Fruit fly (Drosophila melanogaster) whole organism, embryonic: ENCODE measurements around the gene Fas2.

Source experiments
- ATbp ChIP-seq: fragments of 200-800 bp; sonication (Bioruptor generic); optimal IDR thresholded peaks from 2 replicates; lab custom pipeline; 2017; ENCODE audit warnings: missing biosample characterization, mild to moderate bottlenecking, missing genetic modification characterization, missing genetic modification reagents
- CG10462 ChIP-seq: fragments of 200-800 bp; sonication (Bioruptor generic); optimal IDR thresholded peaks from 2 replicates; lab custom pipeline; 2016; ENCODE audit warnings: missing biosample characterization, missing genetic modification characterization
- CG10979 ChIP-seq: fragments of 200-800 bp; sonication (Bioruptor generic); optimal IDR thresholded peaks from 2 replicates; lab custom pipeline; 2018; ENCODE audit warnings: missing biosample characterization, mild to moderate bottlenecking, missing genetic modification characterization, moderate library complexity
- CG11247 ChIP-seq: fragments of 200-800 bp; sonication (Bioruptor generic); IDR thresholded peaks from 2 replicates; pipeline ENCODE4 v1.3.6; 2022; ENCODE audit warnings: missing biosample characterization, missing genetic modification characterization
- CG12104 ChIP-seq: fragments of 200-800 bp; sonication (Bioruptor generic); optimal IDR thresholded peaks from 3 replicates; lab custom pipeline; 2016; ENCODE audit warnings: missing biosample characterization, missing genetic modification characterization
- CG12219 ChIP-seq: fragments of 200-800 bp; sonication (Bioruptor generic); optimal IDR thresholded peaks from 3 replicates; lab custom pipeline; 2018; ENCODE audit warnings: missing biosample characterization, mild to moderate bottlenecking, missing genetic modification characterization
- CG12299 ChIP-seq: fragments of 200-800 bp; sonication (Bioruptor generic); optimal IDR thresholded peaks from 2 replicates; lab custom pipeline; 2018; ENCODE audit warnings: missing biosample characterization, mild to moderate bottlenecking, missing genetic modification characterization
- CG12391 ChIP-seq: fragments of 200-800 bp; sonication (Bioruptor generic); optimal IDR thresholded peaks from 3 replicates; lab custom pipeline; 2018; ENCODE audit warnings: missing biosample characterization, mild to moderate bottlenecking, missing genetic modification characterization, moderate library complexity
- CG13296 ChIP-seq: fragments of 200-800 bp; sonication (Bioruptor generic); optimal IDR thresholded peaks from 3 replicates; lab custom pipeline; 2018; ENCODE audit warnings: missing biosample characterization, mild to moderate bottlenecking, missing genetic modification characterization
- CG14050 ChIP-seq: fragments of 200-800 bp; sonication (Bioruptor generic); IDR thresholded peaks from 3 replicates; pipeline ENCODE4 v1.3.6; 2022; ENCODE audit warnings: missing biosample characterization, missing genetic modification characterization
- CG14710 ChIP-seq: fragments of 200-800 bp; sonication (Bioruptor generic); optimal IDR thresholded peaks from 3 replicates; lab custom pipeline; 2019; ENCODE audit warnings: missing biosample characterization, mild to moderate bottlenecking, missing genetic modification characterization, moderate library complexity
- CG15073 ChIP-seq: fragments of 200-800 bp; sonication (Bioruptor generic); optimal IDR thresholded peaks from 2 replicates; lab custom pipeline; 2016; ENCODE audit warnings: missing biosample characterization, missing genetic modification characterization
- CG15696 ChIP-seq: fragments of 200-800 bp; sonication (Bioruptor generic); optimal IDR thresholded peaks from 2 replicates; lab custom pipeline; 2019; ENCODE audit warnings: missing biosample characterization, mild to moderate bottlenecking, missing genetic modification characterization, moderate library complexity
- CG17385 ChIP-seq: fragments of 200-800 bp; sonication (Bioruptor generic); optimal IDR thresholded peaks from 3 replicates; lab custom pipeline; 2018; ENCODE audit warnings: missing biosample characterization, mild to moderate bottlenecking, missing genetic modification characterization
- CG17912 ChIP-seq: fragments of 200-800 bp; sonication (Bioruptor generic); optimal IDR thresholded peaks from 2 replicates; lab custom pipeline; 2018; ENCODE audit warnings: missing biosample characterization, mild to moderate bottlenecking, missing genetic modification characterization
- CG18764 ChIP-seq: fragments of 200-800 bp; sonication (Bioruptor generic); optimal IDR thresholded peaks from 3 replicates; lab custom pipeline; 2016; ENCODE audit warnings: missing biosample characterization, missing genetic modification characterization
- CG2116 ChIP-seq: fragments of 200-800 bp; sonication (Bioruptor generic); optimal IDR thresholded peaks from 3 replicates; lab custom pipeline; 2018; ENCODE audit warnings: missing biosample characterization, mild to moderate bottlenecking, missing genetic modification characterization
- CG2120 ChIP-seq: fragments of 200-800 bp; sonication (Bioruptor generic); optimal IDR thresholded peaks from 3 replicates; lab custom pipeline; 2016; ENCODE audit warnings: missing biosample characterization, missing genetic modification characterization
- CG2678 ChIP-seq: fragments of 200-800 bp; sonication (Bioruptor generic); optimal IDR thresholded peaks from 3 replicates; lab custom pipeline; 2019; ENCODE audit warnings: missing biosample characterization, mild to moderate bottlenecking, missing genetic modification characterization, moderate library complexity
- CG30403 ChIP-seq: fragments of 200-800 bp; sonication (Bioruptor generic); optimal IDR thresholded peaks from 3 replicates; lab custom pipeline; 2016; ENCODE audit warnings: missing biosample characterization, missing genetic modification characterization
- CG31224 ChIP-seq: fragments of 200-800 bp; sonication (Bioruptor generic); IDR thresholded peaks from 2 replicates; pipeline ENCODE4 v1.3.6; 2022; ENCODE audit warnings: missing biosample characterization, missing genetic modification characterization
- CG3163 ChIP-seq: fragments of 200-800 bp; sonication (Bioruptor generic); optimal IDR thresholded peaks from 3 replicates; lab custom pipeline; 2016; ENCODE audit warnings: missing biosample characterization, missing genetic modification characterization
- CG32532 ChIP-seq: fragments of 200-800 bp; sonication (Bioruptor generic); IDR thresholded peaks from 2 replicates; pipeline ENCODE4 v1.3.6; 2022; ENCODE audit warnings: missing biosample characterization, missing genetic modification characterization
- CG4328 ChIP-seq: fragments of 200-800 bp; sonication (Bioruptor generic); optimal IDR thresholded peaks from 3 replicates; lab custom pipeline; 2017; ENCODE audit warnings: missing biosample characterization, missing genetic modification reagents, missing genetic modification characterization
- CG5953 ChIP-seq: fragments of 200-800 bp; sonication (Bioruptor generic); IDR thresholded peaks from 2 replicates; pipeline ENCODE4 v1.3.6; 2022; ENCODE audit warnings: missing biosample characterization, missing genetic modification characterization
- CG8359 ChIP-seq: fragments of 200-800 bp; sonication (Bioruptor generic); optimal IDR thresholded peaks from 2 replicates; lab custom pipeline; 2017; ENCODE audit warnings: missing biosample characterization, mild to moderate bottlenecking, missing genetic modification characterization, borderline replicate concordance
- CG8924 ChIP-seq: fragments of 200-800 bp; optimal IDR thresholded peaks from 3 replicates; lab custom pipeline; 2019; ENCODE audit warnings: missing biosample characterization, mild to moderate bottlenecking, missing genetic modification characterization, moderate library complexity
- CrebB ChIP-seq: fragments of 200-800 bp; sonication (Bioruptor generic); optimal IDR thresholded peaks from 3 replicates; lab custom pipeline; 2018; ENCODE audit warnings: missing biosample characterization, mild to moderate bottlenecking, missing genetic modification characterization
- Dad ChIP-seq: fragments of 200-800 bp; sonication (Bioruptor generic); optimal IDR thresholded peaks from 3 replicates; lab custom pipeline; 2016; ENCODE audit warnings: missing biosample characterization, missing genetic modification characterization
- Dfd ChIP-seq, 2 experiments: fragments of >200 bp; optimal IDR thresholded peaks; 2 replicates each; lab custom pipeline; 2017; ENCODE audit warnings: missing biosample characterization in 2 of 2, missing genetic modification characterization in 2 of 2
- Hmr ChIP-seq: fragments of 200-800 bp; sonication (Bioruptor generic); optimal IDR thresholded peaks from 3 replicates; lab custom pipeline; 2017; ENCODE audit warnings: mild to moderate bottlenecking, missing biosample characterization, missing genetic modification reagents, missing genetic modification characterization
- Hr39 ChIP-seq: fragments of >200 bp; optimal IDR thresholded peaks from 2 replicates; lab custom pipeline; 2017
- Lpt ChIP-seq: fragments of >200 bp; optimal IDR thresholded peaks from 2 replicates; lab custom pipeline; 2018; ENCODE audit warnings: missing biosample characterization, missing genetic modification characterization
- NK7.1 ChIP-seq: fragments of 200-800 bp; sonication (Bioruptor generic); optimal IDR thresholded peaks from 3 replicates; lab custom pipeline; 2016; ENCODE audit warnings: missing biosample characterization, missing genetic modification characterization
- Spps ChIP-seq: fragments of 200-800 bp; sonication (Bioruptor generic); optimal IDR thresholded peaks from 2 replicates; lab custom pipeline; 2018; ENCODE audit warnings: missing biosample characterization, mild to moderate bottlenecking, missing genetic modification characterization
- Trl ChIP-seq, 3 experiments: fragments of >200 bp in 2 of 3; fragments of 200-800 bp in 1 of 3; sonication (Bioruptor generic) in 1 of 3; optimal IDR thresholded peaks; 2 replicates in 1 of 3; 3 replicates in 2 of 3; lab custom pipeline; 2016 to 2017; ENCODE audit warnings: missing biosample characterization in 1 of 3, missing genetic modification characterization in 1 of 3
- bbx ChIP-seq: fragments of 200-800 bp; sonication (Bioruptor generic); IDR thresholded peaks from 2 replicates; pipeline ENCODE4 v1.3.6; 2022; ENCODE audit warnings: missing biosample characterization, missing genetic modification characterization; ENCODE audit not compliant: partially characterized antibody
- bigmax ChIP-seq: fragments of 200-800 bp; sonication (Bioruptor generic); optimal IDR thresholded peaks from 2 replicates; lab custom pipeline; 2018; ENCODE audit warnings: missing biosample characterization, mild to moderate bottlenecking, missing genetic modification characterization
- corto ChIP-seq: fragments of 200-800 bp; sonication (Bioruptor generic); optimal IDR thresholded peaks from 2 replicates; lab custom pipeline; 2016; ENCODE audit warnings: missing biosample characterization, mild to moderate bottlenecking, missing genetic modification characterization, moderate library complexity
- gcm ChIP-seq: fragments of 200-800 bp; sonication (Bioruptor generic); optimal IDR thresholded peaks from 2 replicates; lab custom pipeline; 2019; ENCODE audit warnings: missing biosample characterization, mild to moderate bottlenecking, missing genetic modification characterization, moderate library complexity
- hbn ChIP-seq: fragments of 200-800 bp; sonication (Bioruptor generic); IDR thresholded peaks from 2 replicates; pipeline ENCODE4 v1.3.6; 2022; ENCODE audit warnings: missing biosample characterization, missing genetic modification characterization; ENCODE audit not compliant: partially characterized antibody
- nerfin-1 ChIP-seq: fragments of 200-800 bp; sonication (Bioruptor generic); optimal IDR thresholded peaks from 3 replicates; lab custom pipeline; 2019; ENCODE audit warnings: missing biosample characterization, mild to moderate bottlenecking, missing genetic modification characterization, moderate library complexity
- org-1 ChIP-seq: fragments of 200-800 bp; sonication (Bioruptor generic); optimal IDR thresholded peaks from 2 replicates; lab custom pipeline; 2017; ENCODE audit warnings: missing biosample characterization, missing genetic modification characterization
- slou ChIP-seq: fragments of 200-800 bp; sonication (Bioruptor generic); optimal IDR thresholded peaks from 3 replicates; lab custom pipeline; 2016; ENCODE audit warnings: missing biosample characterization, missing genetic modification characterization
- stc ChIP-seq: fragments of 200-800 bp; sonication (Bioruptor generic); IDR thresholded peaks from 2 replicates; pipeline ENCODE4 v1.3.6; 2022; ENCODE audit warnings: missing biosample characterization, missing genetic modification characterization
- toy ChIP-seq: fragments of 200-800 bp; sonication (Bioruptor generic); IDR thresholded peaks from 2 replicates; pipeline ENCODE4 v1.3.6; 2022; ENCODE audit warnings: missing biosample characterization, missing genetic modification characterization
- vvl ChIP-seq: fragments of 200-800 bp; sonication (Bioruptor generic); IDR thresholded peaks from 2 replicates; pipeline ENCODE4 v1.3.6; 2022; ENCODE audit warnings: missing biosample characterization, missing genetic modification characterization
- wor ChIP-seq: fragments of 200-800 bp; sonication (Bioruptor generic); IDR thresholded peaks from 2 replicates; pipeline ENCODE4 v1.3.6; 2022; ENCODE audit warnings: missing biosample characterization, missing genetic modification characterization

The Fas2 gene

dm6 chrX:4205346-4206178 lies at the start of gene Fas2 (continued):
- TF ChIP-seq CG2678 (tag; lab: Kevin White, UChicago) (peak; percentile 37), Spps (tag; lab: Kevin White, UChicago) (no peak), CG11247 (0 out of 2 replicates have a peak, but pooled peaks have one; percentile 31), CG4328 (GFP tag; lab: Kevin White, UChicago) (no peak), bbx (GFP tag; lab: Robert Waterston, UW) (peak; percentile 57; the same call in 1 of the 2 replicates), CG3163 (GFP tag; lab: Kevin White, UChicago) (peak; percentile 43), CG31224 (GFP tag; lab: Robert Waterston, UW) (0 out of 2 replicates have a peak, but pooled peaks have one; percentile 17), toy (GFP tag; lab: Robert Waterston, UW) (no peak), CG30403 (GFP tag; lab: Kevin White, UChicago) (peak; percentile 27), CG14050 (GFP tag; lab: Robert Waterston, UW) (0 out of 3 replicates have a peak, but pooled peaks have one; percentile 32), vvl (GFP tag; lab: Robert Waterston, UW) (peak; percentile 78), nerfin-1 (peak; percentile 57), Hr39 (lab: Kevin White, UChicago) (no peak), CG2116 (GFP tag; lab: Kevin White, UChicago) (no peak), Lpt (GFP tag; lab: Kevin White, UChicago) (no peak), CG15696 (tag; lab: Kevin White, UChicago) (no peak), ATbp (GFP tag; lab: Kevin White, UChicago) (peak; percentile 27), CG32532 (peak; percentile 58; the same call in 1 of the 2 replicates), CG12104 (GFP tag; lab: Kevin White, UChicago) (no peak), corto (no peak), org-1 (GFP tag; lab: Kevin White, UChicago) (peak; percentile 42), CG10979 (tag; lab: Kevin White, UChicago) (peak; percentile 32), bigmax (peak; percentile 21), CG13296 (GFP tag; lab: Kevin White, UChicago) (peak; percentile 24), stc (GFP tag; lab: Robert Waterston, UW) (peak; percentile 50; the same call in 1 of the 2 replicates), CG15073 (GFP tag; lab: Kevin White, UChicago) (no peak), CG2120 (GFP tag; lab: Kevin White, UChicago) (peak; percentile 17), Trl (optimal IDR thresholded peaks at IDR 0.05; lab: Kevin White, UChicago) (peak; percentile 48 to 55), Trl (GFP tag; optimal IDR thresholded peaks at IDR 0.05; lab: Kevin White, UChicago) (peak; percentile 48), CG17912 (GFP tag; lab: Kevin White, UChicago) (no peak), hbn (GFP tag; lab: Robert Waterston, UW) (no peak), Dfd (GFP tag; optimal IDR thresholded peaks at IDR 0.05; lab: Kevin White, UChicago) (no peak), CG8924 (tag; lab: Kevin White, UChicago) (peak; percentile 43), CG5953 (GFP tag; lab: Robert Waterston, UW) (peak; percentile 54; the same call in 1 of the 2 replicates), CG17385 (peak; percentile 93), Hmr (GFP tag; lab: Kevin White, UChicago) (peak; percentile 74), CG12391 (tag; lab: Kevin White, UChicago) (peak; percentile 14), CG18764 (GFP tag; lab: Kevin White, UChicago) (no peak), NK7.1 (GFP tag; lab: Kevin White, UChicago) (peak; percentile 14), CG8359 (GFP tag; lab: Kevin White, UChicago) (no peak), Dad (GFP tag; lab: Kevin White, UChicago) (peak; percentile 15), CG14710 (peak; percentile 8), slou (GFP tag; lab: Kevin White, UChicago) (no peak), wor (GFP tag; lab: Robert Waterston, UW) (no peak), CG10462 (GFP tag; lab: Kevin White, UChicago) (no peak), CG12299 (tag; lab: Kevin White, UChicago) (peak; percentile 47), gcm (no peak), CG12219 (GFP tag; lab: Kevin White, UChicago) (peak; percentile 11), CrebB (peak; percentile 38)
